Worm (Caenorhabditis elegans) whole organism, L4 larva: ENCODE results near the gene tbx-38.

Source experiments
- F49E8.2 ChIP-seq: sonication (generic microtip); optimal IDR thresholded peaks from 2 replicates; lab custom pipeline; 2016; ENCODE audit warnings: missing compliant biosample characterization, mild to moderate bottlenecking, missing genetic modification characterization, borderline replicate concordance
- arid-1 ChIP-seq: fragments of 200-800 bp; sonication (Bioruptor generic); conservative IDR thresholded peaks from 2 replicates; pipeline ENCODE4 v1.3.6; 2022; ENCODE audit warnings: missing genetic modification reagents, missing genetic modification characterization, missing compliant biosample characterization

- no peak for TF ChIP-seq arid-1 (GFP tag; lab: Robert Waterston, UW)
- TF ChIP-seq F49E8.2 = no peak
Observed at ce11 chrIII:11760634-11761033, 25.2 kb downstream of the tbx-38 start.
